Fruit fly (Drosophila melanogaster) S2 (cell line): ENCODE results near the gene CG32453.

Source experiments
- CG8478 ChIP-seq: fragments of >200 bp; optimal IDR thresholded peaks from 2 replicates; lab custom pipeline; 2018
- CTCF ChIP-seq, 2 experiments: fragments of >200 bp; optimal IDR thresholded peaks; 2 replicates each; lab custom pipeline; 2018

- TF ChIP-seq CG8478 = no peak
- TF ChIP-seq CTCF (optimal IDR thresholded peaks at IDR 0.05; lab: Kevin White, UChicago) = no peak
Measured at dm6 chr3L:22733607-22734006, 36.6 kb downstream of the CG32453 start.
